Fruit fly (Drosophila melanogaster): ENCODE measurements around the gene Acbp3.

The Acbp3 gene

dm6 chr3L:7090764-7091163, 39.9 kb upstream of the Acbp3 start (continued):
- TF ChIP-seq pita (GFP tag; optimal IDR thresholded peaks at IDR 0.05), result no peak
- no peak for TF ChIP-seq pzg (GFP tag; optimal IDR thresholded peaks at IDR 0.05)
- peak; percentile 22; the same call in 1 of the 2 replicates for TF ChIP-seq Gsc (GFP tag; IDR thresholded peaks at IDR 0.05)
- TF ChIP-seq ken (GFP tag; IDR thresholded peaks at IDR 0.05), result peak; percentile 39; the same call in 1 of the 3 replicates
- peak; percentile 54 for TF ChIP-seq btn (GFP tag; optimal IDR thresholded peaks at IDR 0.05)
- no peak for TF ChIP-seq Bteb2 (GFP tag; optimal IDR thresholded peaks at IDR 0.05)
- TF ChIP-seq CG33557 (GFP tag; optimal IDR thresholded peaks at IDR 0.05), result no peak
- TF ChIP-seq HLH3B (GFP tag; IDR thresholded peaks at IDR 0.05), result peak; percentile 74
- TF ChIP-seq eve (GFP tag; optimal IDR thresholded peaks at IDR 0.05), result peak in 1 of 2 experiments; percentile 81
- peak; percentile 80 for TF ChIP-seq CG3726 (GFP tag; IDR thresholded peaks at IDR 0.05)
- no peak for TF ChIP-seq br (optimal IDR thresholded peaks at IDR 0.05)
- peak; percentile 57 for TF ChIP-seq esg (GFP tag; conservative IDR thresholded peaks at IDR 0.05)
- TF ChIP-seq CG7839 (tag; optimal IDR thresholded peaks at IDR 0.05), result peak; percentile 69
- peak; percentile 73; the same call in 1 of the 2 replicates for TF ChIP-seq Awh (GFP tag; IDR thresholded peaks at IDR 0.05)
- peak; percentile 58 for TF ChIP-seq CG8388 (GFP tag; optimal IDR thresholded peaks at IDR 0.05)
- TF ChIP-seq CG6654 (GFP tag; optimal IDR thresholded peaks at IDR 0.05), result no peak
- TF ChIP-seq repo (GFP tag; optimal IDR thresholded peaks at IDR 0.05), result peak; percentile 41
- no peak for TF ChIP-seq Stat92E (GFP tag; optimal IDR thresholded peaks at IDR 0.05)
- TF ChIP-seq CG42726 (GFP tag; IDR thresholded peaks at IDR 0.05; ENCODE audit: partially characterized antibody), result no peak
- peak; percentile 80; the same call in 2 of the 3 replicates for TF ChIP-seq ase (GFP tag; IDR thresholded peaks at IDR 0.05)
- TF ChIP-seq Chrac-16 (GFP tag; optimal IDR thresholded peaks at IDR 0.05), result peak; percentile 25
- TF ChIP-seq CG14860 (GFP tag; IDR thresholded peaks at IDR 0.05; ENCODE audit: partially characterized antibody), result no peak
- TF ChIP-seq CG6791 (GFP tag; IDR thresholded peaks at IDR 0.05; ENCODE audit: partially characterized antibody), result no peak
- no peak for TF ChIP-seq wek (GFP tag; optimal IDR thresholded peaks at IDR 0.05)
- TF ChIP-seq CG15479 (GFP tag; optimal IDR thresholded peaks at IDR 0.05), result no peak
- peak; percentile 19 for TF ChIP-seq Sry-δ (GFP tag; optimal IDR thresholded peaks at IDR 0.05)
- peak; percentile 85 for TF ChIP-seq CG11504 (tag; optimal IDR thresholded peaks at IDR 0.05)
- TF ChIP-seq pros (GFP tag; optimal IDR thresholded peaks at IDR 0.05), result no peak
- TF ChIP-seq Fer3 (tag; optimal IDR thresholded peaks at IDR 0.05), result peak; percentile 65
- TF ChIP-seq CG7963 (GFP tag; IDR thresholded peaks at IDR 0.05; ENCODE audit: partially characterized antibody), result no peak
- no peak for TF ChIP-seq CG34224 (GFP tag; IDR thresholded peaks at IDR 0.05; ENCODE audit: partially characterized antibody)
- peak; percentile 74 for TF ChIP-seq Sox102F (GFP tag; optimal IDR thresholded peaks at IDR 0.05)
- peak; percentile 8 for TF ChIP-seq fu2 (GFP tag; optimal IDR thresholded peaks at IDR 0.05)
- TF ChIP-seq sug (tag; optimal IDR thresholded peaks at IDR 0.05), result no peak
- no peak for TF ChIP-seq cad (GFP tag; optimal IDR thresholded peaks at IDR 0.05)
- peak; percentile 76 for TF ChIP-seq CG18262 (tag; optimal IDR thresholded peaks at IDR 0.05)
- no peak for TF ChIP-seq pho (GFP tag; optimal IDR thresholded peaks at IDR 0.05)
- no peak for TF ChIP-seq Dip3 (GFP tag; optimal IDR thresholded peaks at IDR 0.05)
- no peak for TF ChIP-seq nom (GFP tag; optimal IDR thresholded peaks at IDR 0.05)
- TF ChIP-seq nau (GFP tag; optimal IDR thresholded peaks at IDR 0.05), result peak; percentile 63
- TF ChIP-seq zen2 (GFP tag; IDR thresholded peaks at IDR 0.05; ENCODE audit: partially characterized antibody), result no peak
- peak; percentile 42 for TF ChIP-seq Max (GFP tag; optimal IDR thresholded peaks at IDR 0.05)
- peak; percentile 54; the same call in 1 of the 2 replicates for TF ChIP-seq CG6272 (GFP tag; IDR thresholded peaks at IDR 0.05)
- peak; percentile 54 for TF ChIP-seq CG12391 (tag; optimal IDR thresholded peaks at IDR 0.05)
- TF ChIP-seq Ravus (GFP tag; IDR thresholded peaks at IDR 0.05), result no peak; the same call in 1 of the 2 replicates
- TF ChIP-seq CG1602 (GFP tag; optimal IDR thresholded peaks at IDR 0.05), result peak; percentile 17
- TF ChIP-seq zfh2 (GFP tag; optimal IDR thresholded peaks at IDR 0.05), result no peak
- TF ChIP-seq CG1792 (GFP tag; optimal IDR thresholded peaks at IDR 0.05), result peak; percentile 39
- TF ChIP-seq lab (GFP tag; optimal IDR thresholded peaks at IDR 0.05), result peak; percentile 78
- peak; percentile 73 for TF ChIP-seq zfh1 (GFP tag; IDR thresholded peaks at IDR 0.05)

Measured in whole organism, embryonic.